Fruit fly (Drosophila melanogaster) S2 (cell line): Measurements from ENCODE around the gene mRpS23.

Source experiments
- CG8478 ChIP-seq: fragments of >200 bp; optimal IDR thresholded peaks from 2 replicates; lab custom pipeline; 2018
- CTCF ChIP-seq, 2 experiments: fragments of >200 bp; optimal IDR thresholded peaks; 2 replicates each; lab custom pipeline; 2018

dm6 chr2L:13801166-13801565, 33.7 kb downstream of the mRpS23 start:
- no peak for TF ChIP-seq CG8478 (lab: Kevin White, UChicago)
- no peak for TF ChIP-seq CTCF (optimal IDR thresholded peaks at IDR 0.05; lab: Kevin White, UChicago)
